Fruit fly (Drosophila melanogaster) whole organism, wandering third instar larva: ENCODE data around the gene ps.

Experiments used
- CG9705 ChIP-seq: fragments of 200-800 bp; sonication (Bioruptor generic); optimal IDR thresholded peaks from 2 replicates; lab custom pipeline; 2018; ENCODE audit warnings: missing biosample characterization, mild to moderate bottlenecking, missing genetic modification characterization
- Dif ChIP-seq: fragments of 200-275, 200-300 bp; sonication (Bioruptor generic); optimal IDR thresholded peaks from 2 replicates; lab custom pipeline; 2018; ENCODE audit warnings: missing biosample characterization, missing genetic modification characterization; ENCODE audit not compliant: partially characterized antibody
- Hr78 ChIP-seq: fragments of >200 bp; optimal IDR thresholded peaks from 2 replicates; lab custom pipeline; 2017; ENCODE audit warnings: missing biosample characterization, missing genetic modification characterization
- dsf ChIP-seq: sonication (Bioruptor generic); optimal IDR thresholded peaks from 2 replicates; lab custom pipeline; 2016; ENCODE audit warnings: missing biosample characterization, missing genetic modification characterization, borderline replicate concordance
- psq ChIP-seq: fragments of 200-800 bp; sonication (Bioruptor generic); optimal IDR thresholded peaks from 3 replicates; lab custom pipeline; 2017; ENCODE audit warnings: missing biosample characterization, mild to moderate bottlenecking, missing genetic modification characterization, moderate library complexity
- tai ChIP-seq: sonication (Bioruptor generic); optimal IDR thresholded peaks from 2 replicates; lab custom pipeline; 2016; ENCODE audit warnings: missing biosample characterization, missing genetic modification characterization
- usp ChIP-seq: fragments of >200 bp; optimal IDR thresholded peaks from 2 replicates; lab custom pipeline; 2017; ENCODE audit warnings: missing biosample characterization, missing genetic modification characterization

DNA sequence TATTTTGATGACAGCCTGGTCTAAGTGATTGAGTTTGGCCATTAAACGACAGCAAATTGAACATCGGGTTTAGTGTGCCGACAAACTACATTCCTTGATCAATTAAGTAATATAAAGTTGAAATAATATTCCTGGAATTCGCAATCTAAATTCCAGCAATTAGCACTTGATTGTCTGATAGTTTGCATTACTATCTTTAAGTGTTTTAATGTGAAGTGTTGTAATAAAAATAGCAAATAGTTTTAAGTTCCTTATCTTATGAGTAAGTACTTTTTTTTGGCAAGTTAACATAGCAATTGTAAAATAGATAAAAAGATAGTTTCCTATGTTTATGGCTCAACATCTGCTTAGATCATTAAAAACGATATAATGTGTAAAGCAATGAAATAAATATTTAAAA lies 29.4 kb upstream of the ps start:
- TF ChIP-seq dsf (GFP tag; lab: Kevin White, UChicago) = no peak
- no peak for TF ChIP-seq psq (GFP tag; lab: Kevin White, UChicago)
- no peak for TF ChIP-seq Dif (GFP tag; lab: Kevin White, UChicago)
- TF ChIP-seq CG9705 (GFP tag; lab: Kevin White, UChicago) = no peak
- no peak for TF ChIP-seq Hr78 (GFP tag; lab: Kevin White, UChicago)
- TF ChIP-seq tai (GFP tag; lab: Kevin White, UChicago) = no peak
- no peak for TF ChIP-seq usp (GFP tag; lab: Kevin White, UChicago)
